Worm (Caenorhabditis elegans): Measurements from ENCODE around the gene slfl-4.

- TF ChIP-seq nhr-237 (tag; optimal IDR thresholded peaks at IDR 0.05) (no peak), alr-1 (tag; optimal IDR thresholded peaks at IDR 0.05) (no peak), unc-39 (tag; optimal IDR thresholded peaks at IDR 0.05) (no peak), nhr-23 (tag; optimal IDR thresholded peaks at IDR 0.05) (no peak), ama-1 (optimal IDR thresholded peaks at IDR 0.05) (no peak), skn-1 (tag; optimal IDR thresholded peaks at IDR 0.05) (no peak), unc-62 (GFP tag; optimal IDR thresholded peaks at IDR 0.05) (no peak), mbf-1 (tag; optimal IDR thresholded peaks at IDR 0.05) (no peak), nhr-25 (tag; optimal IDR thresholded peaks at IDR 0.05) (no peak), elt-1 (tag; optimal IDR thresholded peaks at IDR 0.05) (no peak), lin-39 (tag; optimal IDR thresholded peaks at IDR 0.05) (no peak), snpc-4 (tag; optimal IDR thresholded peaks at IDR 0.05) (no peak)
Observed at ce11 chrIV:5228619-5229018, 45.7 kb upstream of the slfl-4 start, which contains the start of gene thn-6.
